Fruit fly (Drosophila melanogaster): Measurements from ENCODE around the gene Prp4k.

The Prp4k gene

dm6 chr3L:246644-247199 is 35.5 kb upstream of the Prp4k start (continued):
- TF ChIP-seq CG12942 (GFP tag; optimal IDR thresholded peaks at IDR 0.05): no peak
- no peak for TF ChIP-seq Spps (tag; optimal IDR thresholded peaks at IDR 0.05)
- no peak for TF ChIP-seq C15 (GFP tag; IDR thresholded peaks at IDR 0.05)
- TF ChIP-seq CG13287 (GFP tag; IDR thresholded peaks at IDR 0.05; ENCODE audit: partially characterized antibody): peak; percentile 66; the same call in 1 of the 2 replicates
- TF ChIP-seq Scr (GFP tag; IDR thresholded peaks at IDR 0.05; ENCODE audit: partially characterized antibody): peak; percentile 61
- peak; percentile 26 for TF ChIP-seq nom (GFP tag; optimal IDR thresholded peaks at IDR 0.05)
- no peak for TF ChIP-seq CG18599 (GFP tag; optimal IDR thresholded peaks at IDR 0.05)
- no peak for TF ChIP-seq Fer1 (GFP tag; optimal IDR thresholded peaks at IDR 0.05)
- no peak for TF ChIP-seq CG11696 (GFP tag; IDR thresholded peaks at IDR 0.05)
- TF ChIP-seq dati (GFP tag; IDR thresholded peaks at IDR 0.05): no peak
- TF ChIP-seq Aef1 (GFP tag; IDR thresholded peaks at IDR 0.05): peak; percentile 27; the same call in 1 of the 3 replicates
- TF ChIP-seq grn (GFP tag; optimal IDR thresholded peaks at IDR 0.05): no peak
- no peak for TF ChIP-seq stc (GFP tag; IDR thresholded peaks at IDR 0.05)
- TF ChIP-seq CG8765 (GFP tag; IDR thresholded peaks at IDR 0.05): peak; percentile 30; the same call in 1 of the 2 replicates
- TF ChIP-seq crol (GFP tag; IDR thresholded peaks at IDR 0.05): no peak
- TF ChIP-seq gce (GFP tag; IDR thresholded peaks at IDR 0.05): 0 out of 3 replicates have a peak, but pooled peaks have one; percentile 52
- no peak for TF ChIP-seq CG13894 (tag; optimal IDR thresholded peaks at IDR 0.05)
- peak; percentile 26 for TF ChIP-seq CG16863 (GFP tag; optimal IDR thresholded peaks at IDR 0.05)
- no peak for TF ChIP-seq CG4328 (GFP tag; optimal IDR thresholded peaks at IDR 0.05)
- no peak; the same call in 2 of the 3 replicates for TF ChIP-seq CG34224 (GFP tag; IDR thresholded peaks at IDR 0.05; ENCODE audit: partially characterized antibody)
- peak; percentile 20 for TF ChIP-seq CG3995 (GFP tag; optimal IDR thresholded peaks at IDR 0.05)
- TF ChIP-seq da (GFP tag; optimal IDR thresholded peaks at IDR 0.05): peak; percentile 43
- TF ChIP-seq Ets97D (GFP tag; optimal IDR thresholded peaks at IDR 0.05): peak; percentile 97
- TF ChIP-seq pita (GFP tag; optimal IDR thresholded peaks at IDR 0.05): no peak
- no peak for TF ChIP-seq sc (optimal IDR thresholded peaks at IDR 0.05)
- TF ChIP-seq sc (GFP tag; optimal IDR thresholded peaks at IDR 0.05): peak; percentile 25
- TF ChIP-seq oc (tag; optimal IDR thresholded peaks at IDR 0.05): no peak
- peak; percentile 77 for TF ChIP-seq CG1603 (tag; optimal IDR thresholded peaks at IDR 0.05)
- TF ChIP-seq Xbp1 (GFP tag; optimal IDR thresholded peaks at IDR 0.05): peak; percentile 62
- no peak for TF ChIP-seq kni (GFP tag; optimal IDR thresholded peaks at IDR 0.05)
- TF ChIP-seq CG11560 (tag; IDR thresholded peaks at IDR 0.05): 0 out of 3 replicates have a peak, but pooled peaks have one; percentile 17
- no peak for TF ChIP-seq Tbp (GFP tag; optimal IDR thresholded peaks at IDR 0.05)
- TF ChIP-seq usp (GFP tag; optimal IDR thresholded peaks at IDR 0.05): no peak
- TF ChIP-seq CG13424 (tag; optimal IDR thresholded peaks at IDR 0.05): peak; percentile 2
- TF ChIP-seq CG6689 (GFP tag; IDR thresholded peaks at IDR 0.05): no peak
- TF ChIP-seq TFAM (GFP tag; optimal IDR thresholded peaks at IDR 0.05): no peak
- TF ChIP-seq nerfin-1 (tag; optimal IDR thresholded peaks at IDR 0.05): peak; percentile 15
- TF ChIP-seq Jarid2 (GFP tag; optimal IDR thresholded peaks at IDR 0.05): no peak
- TF ChIP-seq Opbp (GFP tag; IDR thresholded peaks at IDR 0.05; ENCODE audit: partially characterized antibody): peak; percentile 69
- TF ChIP-seq crc (GFP tag; optimal IDR thresholded peaks at IDR 0.05): no peak
- peak; percentile 54 for TF ChIP-seq zen (tag; optimal IDR thresholded peaks at IDR 0.05)
- no peak for TF ChIP-seq CG11723 (GFP tag; optimal IDR thresholded peaks at IDR 0.05)
- peak; percentile 45 for TF ChIP-seq CG1792 (GFP tag; optimal IDR thresholded peaks at IDR 0.05)
- TF ChIP-seq CrebB (tag; optimal IDR thresholded peaks at IDR 0.05): no peak
- peak; percentile 42; the same call in 1 of the 2 replicates for TF ChIP-seq chm (GFP tag; IDR thresholded peaks at IDR 0.05)
- no peak for TF ChIP-seq CG12155 (GFP tag; optimal IDR thresholded peaks at IDR 0.05)
- TF ChIP-seq pzg (GFP tag; optimal IDR thresholded peaks at IDR 0.05): peak; percentile 92
- TF ChIP-seq ro (GFP tag; IDR thresholded peaks at IDR 0.05): no peak
- TF ChIP-seq Rx (GFP tag; IDR thresholded peaks at IDR 0.05): 0 out of 2 replicates have a peak, but pooled peaks have one; percentile 3
- no peak for TF ChIP-seq cwo (GFP tag; optimal IDR thresholded peaks at IDR 0.05)

All from whole organism, embryonic.